Fruit fly (Drosophila melanogaster) S2 (cell line): Measurements from ENCODE around the gene dpr16.

Experiments used
- CG8478 ChIP-seq: fragments of >200 bp; optimal IDR thresholded peaks from 2 replicates; lab custom pipeline; 2018
- CTCF ChIP-seq, 2 experiments: fragments of >200 bp; optimal IDR thresholded peaks; 2 replicates each; lab custom pipeline; 2018

DNA sequence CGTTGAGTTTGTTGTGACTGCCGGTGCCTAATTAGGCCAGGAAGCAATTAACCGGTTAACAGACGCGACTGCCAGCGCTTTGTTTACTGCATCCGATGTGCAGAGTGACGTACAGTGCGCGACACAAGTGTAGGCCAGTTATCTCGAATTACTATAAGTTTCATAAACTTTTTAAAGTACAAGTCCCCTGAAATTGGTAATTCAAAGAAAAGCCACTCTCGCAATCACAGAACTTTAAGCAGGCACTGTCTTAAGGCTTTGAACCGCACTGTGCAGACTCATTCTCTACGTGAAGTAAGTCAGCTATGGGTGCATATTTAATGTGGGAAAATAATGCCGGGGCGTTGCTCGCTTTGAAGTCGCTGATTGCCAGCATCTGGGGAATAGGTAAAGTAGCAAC is 58.8 kb downstream of the dpr16 start:
- TF ChIP-seq CG8478 (no peak), CTCF (optimal IDR thresholded peaks at IDR 0.05; lab: Kevin White, UChicago) (no peak)
